Fruit fly (Drosophila melanogaster) whole organism, embryonic: ENCODE data around the gene CG42542.
A peak's percentile ranks its signal among the peaks of the same experiment; 100 is the strongest.

Source experiments
- Asciz ChIP-seq: fragments of 200-800 bp; sonication (Bioruptor generic); optimal IDR thresholded peaks from 2 replicates; lab custom pipeline; 2017; ENCODE audit warnings: missing biosample characterization, mild to moderate bottlenecking, missing genetic modification characterization, missing genetic modification reagents
- B-H1 ChIP-seq: fragments of 200-800 bp; sonication (Bioruptor generic); IDR thresholded peaks from 3 replicates; pipeline ENCODE4 v1.3.6; 2022; ENCODE audit warnings: missing biosample characterization, missing genetic modification characterization
- BEAF-32 ChIP-seq: fragments of 200-800 bp; sonication (Bioruptor generic); optimal IDR thresholded peaks from 3 replicates; lab custom pipeline; 2017; ENCODE audit warnings: missing biosample characterization, missing genetic modification characterization, mild to moderate bottlenecking, moderate library complexity, missing genetic modification reagents
- Bteb2 ChIP-seq: fragments of 200-800 bp; sonication (Bioruptor generic); optimal IDR thresholded peaks from 2 replicates; lab custom pipeline; 2016; ENCODE audit warnings: missing biosample characterization, missing genetic modification characterization
- CG10147 ChIP-seq: fragments of 200-800 bp; sonication (Bioruptor generic); optimal IDR thresholded peaks from 2 replicates; lab custom pipeline; 2019; ENCODE audit warnings: missing biosample characterization, mild to moderate bottlenecking, missing genetic modification characterization, moderate library complexity
- CG10654 ChIP-seq: fragments of 200-800 bp; sonication (Bioruptor generic); optimal IDR thresholded peaks from 2 replicates; lab custom pipeline; 2016; ENCODE audit warnings: missing biosample characterization, missing genetic modification characterization
- CG12071 ChIP-seq: fragments of 200-800 bp; sonication (Bioruptor generic); optimal IDR thresholded peaks from 3 replicates; lab custom pipeline; 2018; ENCODE audit warnings: missing biosample characterization, mild to moderate bottlenecking, missing genetic modification characterization
- CG1233 ChIP-seq: fragments of 200-800 bp; sonication (Bioruptor generic); optimal IDR thresholded peaks from 4 replicates; lab custom pipeline; 2018; ENCODE audit warnings: missing biosample characterization, mild to moderate bottlenecking, missing genetic modification characterization
- CG13775 ChIP-seq: fragments of 200-800 bp; sonication (Bioruptor generic); optimal IDR thresholded peaks from 3 replicates; lab custom pipeline; 2017; ENCODE audit warnings: missing biosample characterization, mild to moderate bottlenecking, missing genetic modification characterization
- CG14050 ChIP-seq: fragments of 200-800 bp; sonication (Bioruptor generic); IDR thresholded peaks from 3 replicates; pipeline ENCODE4 v1.3.6; 2022; ENCODE audit warnings: missing biosample characterization, missing genetic modification characterization
- CG14441 ChIP-seq: fragments of 200-800 bp; sonication (Bioruptor generic); IDR thresholded peaks from 2 replicates; pipeline ENCODE4 v1.3.6; 2022; ENCODE audit warnings: missing biosample characterization, missing genetic modification characterization
- CG1647 ChIP-seq: fragments of 200-800 bp; sonication (Bioruptor generic); optimal IDR thresholded peaks from 3 replicates; lab custom pipeline; 2016; ENCODE audit warnings: missing biosample characterization, missing genetic modification characterization
- CG17328 ChIP-seq: fragments of 200-800 bp; sonication (Bioruptor generic); IDR thresholded peaks from 2 replicates; pipeline ENCODE4 v1.3.6; 2022; ENCODE audit warnings: missing biosample characterization, missing genetic modification characterization
- CG2116 ChIP-seq: fragments of 200-800 bp; sonication (Bioruptor generic); optimal IDR thresholded peaks from 3 replicates; lab custom pipeline; 2018; ENCODE audit warnings: missing biosample characterization, mild to moderate bottlenecking, missing genetic modification characterization
- CG30020 ChIP-seq: fragments of 200-800 bp; optimal IDR thresholded peaks from 2 replicates; lab custom pipeline; 2019; ENCODE audit warnings: missing biosample characterization, mild to moderate bottlenecking, missing genetic modification characterization, moderate library complexity
- CG31224 ChIP-seq: fragments of 200-800 bp; sonication (Bioruptor generic); IDR thresholded peaks from 2 replicates; pipeline ENCODE4 v1.3.6; 2022; ENCODE audit warnings: missing biosample characterization, missing genetic modification characterization
- CG31441 ChIP-seq: fragments of 200-800 bp; sonication (Bioruptor generic); IDR thresholded peaks from 2 replicates; pipeline ENCODE4 v1.3.6; 2022; ENCODE audit warnings: missing biosample characterization, missing genetic modification characterization
- CG32772 ChIP-seq: fragments of 200-800 bp; sonication (Bioruptor generic); IDR thresholded peaks from 2 replicates; pipeline ENCODE4 v1.3.6; 2022; ENCODE audit warnings: missing biosample characterization, missing genetic modification characterization
- CG5180 ChIP-seq: fragments of 200-800 bp; sonication (Bioruptor generic); optimal IDR thresholded peaks from 3 replicates; lab custom pipeline; 2017; ENCODE audit warnings: missing biosample characterization, missing genetic modification characterization, mild to moderate bottlenecking, moderate library complexity, missing genetic modification reagents
- CG5953 ChIP-seq: fragments of 200-800 bp; sonication (Bioruptor generic); IDR thresholded peaks from 2 replicates; pipeline ENCODE4 v1.3.6; 2022; ENCODE audit warnings: missing biosample characterization, missing genetic modification characterization
- CG6254 ChIP-seq: fragments of 200-800 bp; sonication (Bioruptor generic); optimal IDR thresholded peaks from 3 replicates; lab custom pipeline; 2017; ENCODE audit warnings: mild to moderate bottlenecking, missing biosample characterization, missing genetic modification reagents, missing genetic modification characterization
- CG6654 ChIP-seq: fragments of 200-800 bp; sonication (Bioruptor generic); optimal IDR thresholded peaks from 2 replicates; lab custom pipeline; 2017; ENCODE audit warnings: missing biosample characterization, mild to moderate bottlenecking, missing genetic modification characterization
- CG6683 ChIP-seq: fragments of 200-800 bp; sonication (Bioruptor generic); optimal IDR thresholded peaks from 2 replicates; lab custom pipeline; 2017; ENCODE audit warnings: missing biosample characterization, mild to moderate bottlenecking, missing genetic modification characterization, missing genetic modification reagents
- CG6813 ChIP-seq: fragments of 200-800 bp; sonication (Bioruptor generic); optimal IDR thresholded peaks from 2 replicates; lab custom pipeline; 2017; ENCODE audit warnings: missing biosample characterization, missing genetic modification characterization, mild to moderate bottlenecking, moderate library complexity, missing genetic modification reagents
- CG7556 ChIP-seq: fragments of 200-800 bp; sonication (Bioruptor generic); optimal IDR thresholded peaks from 2 replicates; lab custom pipeline; 2017; ENCODE audit warnings: missing biosample characterization, mild to moderate bottlenecking, missing genetic modification characterization
- Dad ChIP-seq: fragments of 200-800 bp; sonication (Bioruptor generic); optimal IDR thresholded peaks from 3 replicates; lab custom pipeline; 2016; ENCODE audit warnings: missing biosample characterization, missing genetic modification characterization
- Deaf1 ChIP-seq: fragments of 200-800 bp; optimal IDR thresholded peaks from 3 replicates; lab custom pipeline; 2019; ENCODE audit warnings: missing biosample characterization, mild to moderate bottlenecking, missing genetic modification characterization, moderate library complexity
- HLH54F ChIP-seq: fragments of 200-800 bp; sonication (Bioruptor generic); optimal IDR thresholded peaks from 3 replicates; lab custom pipeline; 2016; ENCODE audit warnings: missing biosample characterization, missing genetic modification characterization
- Hr51 ChIP-seq, 2 experiments: fragments of 200-800 bp; sonication (Bioruptor generic); optimal IDR thresholded peaks; 2 replicates in 1 of 2; 3 replicates in 1 of 2; lab custom pipeline; 2016 to 2018; ENCODE audit warnings: missing biosample characterization in 2 of 2, missing genetic modification characterization in 2 of 2, mild to moderate bottlenecking in 1 of 2, moderate library complexity in 1 of 2
- MESR4 ChIP-seq: fragments of 200-800 bp; sonication (Bioruptor generic); optimal IDR thresholded peaks from 2 replicates; lab custom pipeline; 2018; ENCODE audit warnings: missing biosample characterization, mild to moderate bottlenecking, missing genetic modification characterization, moderate library complexity
- Med ChIP-seq: fragments of 200-800 bp; sonication (Bioruptor generic); peaks from one replicate; lab custom pipeline; 2016; ENCODE audit warnings: missing biosample characterization, missing genetic modification characterization, mild to moderate bottlenecking, inconsistent platforms, moderate library complexity
- NK7.1 ChIP-seq: fragments of 200-800 bp; sonication (Bioruptor generic); optimal IDR thresholded peaks from 3 replicates; lab custom pipeline; 2016; ENCODE audit warnings: missing biosample characterization, missing genetic modification characterization
- Opbp ChIP-seq: fragments of 200-800 bp; sonication (Bioruptor generic); IDR thresholded peaks from 3 replicates; pipeline ENCODE4 v1.3.6; 2022; ENCODE audit warnings: missing biosample characterization, missing genetic modification characterization; ENCODE audit not compliant: partially characterized antibody
- Six4 ChIP-seq: fragments of 200-800 bp; sonication (Bioruptor generic); optimal IDR thresholded peaks from 2 replicates; lab custom pipeline; 2016; ENCODE audit warnings: missing biosample characterization, missing genetic modification characterization
- Ssrp ChIP-seq: fragments of 200-800 bp; sonication (Bioruptor generic); optimal IDR thresholded peaks from 2 replicates; lab custom pipeline; 2018; ENCODE audit warnings: missing biosample characterization, mild to moderate bottlenecking, missing genetic modification characterization, moderate library complexity
- TFAM ChIP-seq: fragments of 200-800 bp; sonication (Bioruptor generic); optimal IDR thresholded peaks from 2 replicates; lab custom pipeline; 2017; ENCODE audit warnings: missing biosample characterization, missing genetic modification characterization, inconsistent platforms
- abd-A ChIP-seq: fragments of 200-800 bp; sonication (Bioruptor generic); optimal IDR thresholded peaks from 3 replicates; lab custom pipeline; 2019; ENCODE audit warnings: missing biosample characterization, mild to moderate bottlenecking, missing genetic modification characterization, moderate library complexity
- bab2 ChIP-seq: fragments of 200-800 bp; sonication (Bioruptor generic); optimal IDR thresholded peaks from 2 replicates; lab custom pipeline; 2016; ENCODE audit warnings: missing biosample characterization, missing genetic modification characterization
- bowl ChIP-seq: fragments of 200-800 bp; sonication (Bioruptor generic); IDR thresholded peaks from 2 replicates; pipeline ENCODE4 v1.3.6; 2022; ENCODE audit warnings: missing biosample characterization, missing genetic modification characterization
- gt ChIP-seq: fragments of 200-800 bp; sonication (Bioruptor generic); IDR thresholded peaks from 2 replicates; pipeline ENCODE4 v1.3.6; 2022; ENCODE audit warnings: missing biosample characterization, missing genetic modification characterization
- klu ChIP-seq: fragments of 200-800 bp; sonication (Bioruptor generic); IDR thresholded peaks from 2 replicates; pipeline ENCODE4 v1.3.6; 2022; ENCODE audit warnings: missing biosample characterization, missing genetic modification characterization
- lbe ChIP-seq: fragments of 200-800 bp; sonication (Bioruptor generic); optimal IDR thresholded peaks from 2 replicates; lab custom pipeline; 2016; ENCODE audit warnings: missing biosample characterization, mild to moderate bottlenecking, missing genetic modification characterization
- lilli ChIP-seq: fragments of 200-800 bp; sonication (Bioruptor generic); optimal IDR thresholded peaks from 3 replicates; lab custom pipeline; 2016; ENCODE audit warnings: missing biosample characterization, missing genetic modification characterization
- odd ChIP-seq: fragments of 200-800 bp; sonication (Bioruptor generic); optimal IDR thresholded peaks from 2 replicates; lab custom pipeline; 2017; ENCODE audit warnings: missing biosample characterization, mild to moderate bottlenecking, missing genetic modification characterization
- repo ChIP-seq: fragments of 200-800 bp; sonication (Bioruptor generic); optimal IDR thresholded peaks from 2 replicates; lab custom pipeline; 2016; ENCODE audit warnings: missing biosample characterization, missing genetic modification characterization
- sisA ChIP-seq: fragments of 200-800 bp; sonication (Bioruptor generic); IDR thresholded peaks from 2 replicates; pipeline ENCODE4 v1.3.6; 2022; ENCODE audit warnings: missing biosample characterization, missing genetic modification characterization
- slp2 ChIP-seq: fragments of 200-800 bp; sonication (Bioruptor generic); optimal IDR thresholded peaks from 2 replicates; lab custom pipeline; 2016; ENCODE audit warnings: missing biosample characterization, missing genetic modification characterization
- ttk ChIP-seq: fragments of 200-800 bp; sonication (Bioruptor generic); IDR thresholded peaks from 2 replicates; pipeline ENCODE4 v2.1.2; 2022; ENCODE audit warnings: missing biosample characterization, missing genetic modification characterization
- zfh1 ChIP-seq: fragments of 200-800 bp; sonication (Bioruptor generic); IDR thresholded peaks from 3 replicates; pipeline ENCODE4 v1.3.6; 2022; ENCODE audit warnings: missing biosample characterization, missing genetic modification characterization

The CG42542 gene

DNA sequence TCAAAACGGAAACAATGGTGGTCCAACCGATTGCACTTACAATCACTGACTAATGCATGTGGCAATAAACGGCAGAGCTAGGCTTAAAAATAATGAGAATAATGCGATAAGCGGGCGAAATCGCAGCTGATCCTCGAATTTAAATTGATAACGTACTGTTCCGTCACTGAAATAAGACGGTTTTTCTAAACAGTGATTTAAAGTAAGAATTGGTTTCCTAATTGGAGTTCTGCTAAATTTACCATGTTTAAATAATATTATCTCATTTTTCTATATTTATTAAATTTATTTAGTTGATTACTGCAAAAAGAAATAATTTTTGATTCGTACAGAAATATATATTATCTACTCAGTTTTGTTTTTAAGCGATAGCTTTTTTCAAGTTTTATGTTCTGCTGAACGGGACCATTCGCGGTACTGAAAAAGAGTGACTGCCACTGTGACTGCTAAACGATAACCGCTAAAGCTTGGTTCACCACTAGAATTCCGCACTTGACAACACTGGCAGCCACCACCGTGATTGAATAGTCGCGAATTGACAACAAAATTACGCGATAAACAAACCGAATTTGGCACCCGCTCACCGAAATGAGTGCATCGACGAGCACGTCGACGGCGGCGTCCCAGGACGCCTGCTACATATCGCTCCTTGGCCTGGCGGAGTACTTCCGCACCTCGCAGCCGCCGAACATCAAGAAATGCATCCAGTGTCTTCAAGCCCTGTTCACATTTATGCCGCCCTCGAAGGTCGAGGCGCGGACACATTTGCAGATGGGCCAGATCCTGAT, 12.5 kb downstream of the CG42542 start, which contains the start of the genes Spn88Eb and Mau2 (continued):
- TF ChIP-seq CG32772 (GFP tag; lab: Robert Waterston, UW): peak; percentile 57; the same call in 1 of the 2 replicates
- no peak for TF ChIP-seq CG5953 (GFP tag; lab: Robert Waterston, UW)
- TF ChIP-seq abd-A: no peak
- TF ChIP-seq CG12071: no peak
- TF ChIP-seq zfh1 (GFP tag; lab: Robert Waterston, UW): peak; percentile 76
- no peak for TF ChIP-seq Asciz (GFP tag; lab: Kevin White, UChicago)
- no peak for TF ChIP-seq TFAM (GFP tag; lab: Kevin White, UChicago)
- TF ChIP-seq NK7.1 (GFP tag; lab: Kevin White, UChicago): no peak
- peak; percentile 70 for TF ChIP-seq CG31224 (GFP tag; lab: Robert Waterston, UW)
- peak; percentile 64 for TF ChIP-seq HLH54F (GFP tag; lab: Kevin White, UChicago)
- TF ChIP-seq Bteb2: peak; percentile 21
- TF ChIP-seq BEAF-32 (GFP tag; lab: Kevin White, UChicago): peak; percentile 82
- TF ChIP-seq Ssrp: peak; percentile 31
- TF ChIP-seq bab2 (GFP tag; lab: Kevin White, UChicago): peak; percentile 61
- peak; percentile 66 for TF ChIP-seq CG1647 (GFP tag; lab: Kevin White, UChicago)
- peak; percentile 53 for TF ChIP-seq CG17328 (GFP tag; lab: Robert Waterston, UW)
- peak; percentile 5 for TF ChIP-seq slp2
- TF ChIP-seq CG10654: peak; percentile 34
- peak; percentile 23 for TF ChIP-seq repo
- peak; percentile 57; the same call in 2 of the 3 replicates for TF ChIP-seq B-H1 (GFP tag; lab: Robert Waterston, UW)
- TF ChIP-seq Deaf1: no peak
- TF ChIP-seq CG31441 (GFP tag; lab: Robert Waterston, UW): peak; percentile 100
- TF ChIP-seq CG5180 (GFP tag; lab: Kevin White, UChicago): no peak
- TF ChIP-seq lilli (GFP tag; lab: Kevin White, UChicago): peak; percentile 73
- peak; percentile 18 for TF ChIP-seq CG13775 (GFP tag; lab: Kevin White, UChicago)
- no peak for TF ChIP-seq CG6654 (GFP tag; lab: Kevin White, UChicago)
- TF ChIP-seq klu (GFP tag; lab: Robert Waterston, UW): peak; percentile 69
- peak; percentile 70 for TF ChIP-seq CG14441
- TF ChIP-seq CG6254 (GFP tag; lab: Kevin White, UChicago): no peak
- TF ChIP-seq lbe (GFP tag; lab: Kevin White, UChicago): peak; percentile 57
- TF ChIP-seq sisA (GFP tag; lab: Robert Waterston, UW): peak; percentile 62
- peak; percentile 72 for TF ChIP-seq CG30020 (tag; lab: Kevin White, UChicago)
- peak; percentile 58 for TF ChIP-seq CG2116 (GFP tag; lab: Kevin White, UChicago)
- TF ChIP-seq Med: peak; percentile 94
- peak; percentile 59 for TF ChIP-seq CG7556
- peak; percentile 43 for TF ChIP-seq CG1233 (GFP tag; lab: Kevin White, UChicago)
- no peak for TF ChIP-seq CG10147
- TF ChIP-seq CG14050 (GFP tag; lab: Robert Waterston, UW): peak; percentile 34; the same call in 2 of the 3 replicates
- peak; percentile 23 for TF ChIP-seq CG6683 (GFP tag; lab: Kevin White, UChicago)
- TF ChIP-seq Hr51 (GFP tag; optimal IDR thresholded peaks at IDR 0.05; lab: Kevin White, UChicago): peak in 1 of 2 experiments; percentile 79
- TF ChIP-seq ttk (GFP tag; lab: Robert Waterston, UW): peak; percentile 68
- TF ChIP-seq odd (GFP tag; lab: Kevin White, UChicago): no peak
- peak; percentile 69 for TF ChIP-seq Dad (GFP tag; lab: Kevin White, UChicago)
- no peak for TF ChIP-seq CG6813 (GFP tag; lab: Kevin White, UChicago)
- no peak for TF ChIP-seq gt
- TF ChIP-seq bowl (GFP tag; lab: Robert Waterston, UW): no peak
- TF ChIP-seq MESR4 (GFP tag; lab: Kevin White, UChicago): peak; percentile 67
- peak; percentile 84 for TF ChIP-seq Opbp
- peak; percentile 38 for TF ChIP-seq Six4 (GFP tag; lab: Kevin White, UChicago)
